Fruit fly (Drosophila melanogaster) whole organism, embryonic: Measurements from ENCODE around the gene CG7011.

ENCODE experiments used
- Ada2b ChIP-seq: fragments of 200-800 bp; sonication (Bioruptor generic); IDR thresholded peaks from 2 replicates; pipeline ENCODE4 v1.3.6; 2022; ENCODE audit warnings: missing biosample characterization, missing genetic modification characterization
- Awh ChIP-seq: fragments of 200-800 bp; sonication (Bioruptor generic); IDR thresholded peaks from 2 replicates; pipeline ENCODE4, ENCODE4 v1.3.6; 2022; ENCODE audit warnings: missing biosample characterization, missing genetic modification characterization
- Bteb2 ChIP-seq: fragments of 200-800 bp; sonication (Bioruptor generic); optimal IDR thresholded peaks from 2 replicates; lab custom pipeline; 2016; ENCODE audit warnings: missing biosample characterization, missing genetic modification characterization
- CG10543 ChIP-seq: fragments of 200-800 bp; sonication (Bioruptor generic); optimal IDR thresholded peaks from 3 replicates; lab custom pipeline; 2017; ENCODE audit warnings: missing biosample characterization, mild to moderate bottlenecking, missing genetic modification characterization, moderate library complexity
- CG10979 ChIP-seq: fragments of 200-800 bp; sonication (Bioruptor generic); optimal IDR thresholded peaks from 2 replicates; lab custom pipeline; 2018; ENCODE audit warnings: missing biosample characterization, mild to moderate bottlenecking, missing genetic modification characterization, moderate library complexity
- CG13296 ChIP-seq: fragments of 200-800 bp; sonication (Bioruptor generic); optimal IDR thresholded peaks from 3 replicates; lab custom pipeline; 2018; ENCODE audit warnings: missing biosample characterization, mild to moderate bottlenecking, missing genetic modification characterization
- CG14667 ChIP-seq: fragments of 200-800 bp; sonication (Bioruptor generic); IDR thresholded peaks from 2 replicates; pipeline ENCODE4 v1.3.6; 2022; ENCODE audit warnings: missing biosample characterization, missing genetic modification characterization
- CG16779 ChIP-seq: fragments of 200-800 bp; sonication (Bioruptor generic); IDR thresholded peaks from 2 replicates; pipeline ENCODE4 v1.3.6; 2022; ENCODE audit warnings: missing biosample characterization, missing genetic modification characterization
- CG17612 ChIP-seq: fragments of 200-800 bp; sonication (Bioruptor generic); IDR thresholded peaks from 2 replicates; pipeline ENCODE4 v1.3.6; 2022; ENCODE audit warnings: missing biosample characterization, missing genetic modification characterization
- CG17912 ChIP-seq: fragments of 200-800 bp; sonication (Bioruptor generic); optimal IDR thresholded peaks from 2 replicates; lab custom pipeline; 2018; ENCODE audit warnings: missing biosample characterization, mild to moderate bottlenecking, missing genetic modification characterization
- CG18011 ChIP-seq: fragments of 200-800 bp; sonication (Bioruptor generic); optimal IDR thresholded peaks from 2 replicates; lab custom pipeline; 2017; ENCODE audit warnings: missing biosample characterization, missing genetic modification characterization, mild to moderate bottlenecking, moderate library complexity, missing genotype
- CG18476 ChIP-seq: fragments of 200-800 bp; sonication (Bioruptor generic); optimal IDR thresholded peaks from 2 replicates; lab custom pipeline; 2016; ENCODE audit warnings: missing biosample characterization, mild to moderate bottlenecking, missing genetic modification characterization
- CG2116 ChIP-seq: fragments of 200-800 bp; sonication (Bioruptor generic); optimal IDR thresholded peaks from 3 replicates; lab custom pipeline; 2018; ENCODE audit warnings: missing biosample characterization, mild to moderate bottlenecking, missing genetic modification characterization
- CG33557 ChIP-seq: fragments of 200-800 bp; sonication (Bioruptor generic); optimal IDR thresholded peaks from 2 replicates; lab custom pipeline; 2019; ENCODE audit warnings: missing biosample characterization, mild to moderate bottlenecking, missing genetic modification characterization, moderate library complexity
- CG3838 ChIP-seq: fragments of 200-800 bp; sonication (Bioruptor generic); optimal IDR thresholded peaks from 3 replicates; lab custom pipeline; 2016; ENCODE audit warnings: missing biosample characterization, missing genetic modification characterization
- CG4328 ChIP-seq: fragments of 200-800 bp; sonication (Bioruptor generic); optimal IDR thresholded peaks from 3 replicates; lab custom pipeline; 2017; ENCODE audit warnings: missing biosample characterization, missing genetic modification reagents, missing genetic modification characterization
- CG4617 ChIP-seq: fragments of 200-800 bp; sonication (Bioruptor generic); optimal IDR thresholded peaks from 3 replicates; lab custom pipeline; 2016; ENCODE audit warnings: missing biosample characterization, missing genetic modification characterization, borderline replicate concordance
- CG6272 ChIP-seq: fragments of 200-800 bp; sonication (Bioruptor generic); IDR thresholded peaks from 2 replicates; pipeline ENCODE4 v1.3.6; 2022; ENCODE audit warnings: missing biosample characterization, missing genetic modification characterization
- CG7928 ChIP-seq: fragments of 200-800 bp; sonication (Bioruptor generic); optimal IDR thresholded peaks from 2 replicates; lab custom pipeline; 2017; ENCODE audit warnings: missing biosample characterization, mild to moderate bottlenecking, missing genetic modification characterization
- CG8290 ChIP-seq, 3 experiments: fragments of 200-800 bp; sonication (Bioruptor generic); optimal IDR thresholded peaks; 2 replicates each; lab custom pipeline; 2016 to 2019; ENCODE audit warnings: missing biosample characterization in 3 of 3, missing genetic modification characterization in 3 of 3, mild to moderate bottlenecking in 2 of 3, moderate library complexity in 1 of 3
- CG9876 ChIP-seq: fragments of 200-800 bp; sonication (Bioruptor generic); optimal IDR thresholded peaks from 2 replicates; lab custom pipeline; 2016; ENCODE audit warnings: missing biosample characterization, missing genetic modification characterization
- Dbx ChIP-seq: fragments of 200-800 bp; sonication (Bioruptor generic); IDR thresholded peaks from 3 replicates; pipeline ENCODE4 v1.3.6; 2022; ENCODE audit warnings: missing biosample characterization, missing genetic modification characterization
- Dref ChIP-seq: fragments of 200-800 bp; sonication (Bioruptor generic); IDR thresholded peaks from 2 replicates; pipeline ENCODE4 v1.3.6; 2022; ENCODE audit warnings: missing biosample characterization, missing genetic modification characterization
- E2f2 ChIP-seq: fragments of 200-800 bp; sonication (Bioruptor generic); IDR thresholded peaks from 2 replicates; pipeline ENCODE4 v1.3.6; 2022; ENCODE audit warnings: missing biosample characterization, missing genetic modification characterization
- H15 ChIP-seq: fragments of 200-800 bp; sonication (Bioruptor generic); IDR thresholded peaks from 3 replicates; pipeline ENCODE4 v1.3.6; 2022; ENCODE audit warnings: missing biosample characterization, missing genetic modification characterization
- Hey ChIP-seq: fragments of 200-800 bp; sonication (Bioruptor generic); optimal IDR thresholded peaks from 3 replicates; lab custom pipeline; 2018; ENCODE audit warnings: missing biosample characterization, mild to moderate bottlenecking, missing genetic modification characterization
- HmgZ ChIP-seq: fragments of 200-800 bp; sonication (Bioruptor generic); optimal IDR thresholded peaks from 2 replicates; lab custom pipeline; 2018; ENCODE audit warnings: missing biosample characterization, mild to moderate bottlenecking, missing genetic modification characterization
- Hr78 ChIP-seq, 2 experiments: fragments of 200-800 bp in 1 of 2; fragments of >200 bp in 1 of 2; sonication (Bioruptor generic) in 1 of 2; optimal IDR thresholded peaks; 2 replicates each; lab custom pipeline; 2017 to 2019; ENCODE audit warnings: missing biosample characterization in 2 of 2, missing genetic modification characterization in 2 of 2, mild to moderate bottlenecking in 1 of 2, moderate library complexity in 1 of 2
- Lpt ChIP-seq: fragments of >200 bp; optimal IDR thresholded peaks from 2 replicates; lab custom pipeline; 2018; ENCODE audit warnings: missing biosample characterization, missing genetic modification characterization
- Max ChIP-seq: fragments of 200-800 bp; sonication (Bioruptor generic); optimal IDR thresholded peaks from 2 replicates; lab custom pipeline; 2016; ENCODE audit warnings: missing biosample characterization, mild to moderate bottlenecking, missing genetic modification characterization
- Ptx1 ChIP-seq: fragments of 200-800 bp; sonication (Bioruptor generic); IDR thresholded peaks from 2 replicates; pipeline ENCODE4 v1.3.6; 2022; ENCODE audit warnings: missing biosample characterization, missing genetic modification characterization
- bcd ChIP-seq: fragments of 200-800 bp; sonication (Bioruptor generic); optimal IDR thresholded peaks from 2 replicates; lab custom pipeline; 2017; ENCODE audit warnings: missing biosample characterization, mild to moderate bottlenecking, missing genetic modification characterization
- crp ChIP-seq, 2 experiments: fragments of 200-800 bp; sonication (Bioruptor generic); optimal IDR thresholded peaks; 2 replicates in 1 of 2; 3 replicates in 1 of 2; lab custom pipeline; 2017; ENCODE audit warnings: missing biosample characterization in 2 of 2, missing genetic modification characterization in 2 of 2, mild to moderate bottlenecking in 1 of 2, moderate library complexity in 1 of 2
- cwo ChIP-seq: fragments of 200-800 bp; sonication (Bioruptor generic); optimal IDR thresholded peaks from 3 replicates; lab custom pipeline; 2017; ENCODE audit warnings: missing biosample characterization, missing genetic modification characterization, mild to moderate bottlenecking, moderate library complexity, missing genetic modification reagents
- dan ChIP-seq: fragments of 200-800 bp; sonication (Bioruptor generic); IDR thresholded peaks from 2 replicates; pipeline ENCODE4 v1.3.6; 2022; ENCODE audit warnings: missing biosample characterization, missing genetic modification characterization
- dmrt11E ChIP-seq: fragments of 200-800 bp; sonication (Bioruptor generic); optimal IDR thresholded peaks from 3 replicates; lab custom pipeline; 2018; ENCODE audit warnings: missing biosample characterization, mild to moderate bottlenecking, missing genetic modification characterization, moderate library complexity
- fd96Cb ChIP-seq: fragments of 200-800 bp; sonication (Bioruptor generic); optimal IDR thresholded peaks from 2 replicates; lab custom pipeline; 2018; ENCODE audit warnings: missing biosample characterization, mild to moderate bottlenecking, missing genetic modification characterization, moderate library complexity
- fu2 ChIP-seq: fragments of 200-800 bp; sonication (Bioruptor generic); optimal IDR thresholded peaks from 2 replicates; lab custom pipeline; 2016; ENCODE audit warnings: missing biosample characterization, missing genetic modification characterization
- gsb ChIP-seq: fragments of 200-800 bp; sonication (Bioruptor generic); IDR thresholded peaks from 2 replicates; pipeline ENCODE4 v1.3.6; 2022; ENCODE audit warnings: missing biosample characterization, missing genetic modification characterization
- ham ChIP-seq: fragments of 200-800 bp; sonication (Bioruptor generic); IDR thresholded peaks from 2 replicates; pipeline ENCODE4 v1.3.6; 2022; ENCODE audit warnings: missing biosample characterization, missing genetic modification characterization
- ind ChIP-seq: fragments of 200-800 bp; sonication (Bioruptor generic); optimal IDR thresholded peaks from 3 replicates; lab custom pipeline; 2016; ENCODE audit warnings: missing biosample characterization, missing genetic modification characterization
- lab ChIP-seq: fragments of 200-800 bp; sonication (Bioruptor generic); optimal IDR thresholded peaks from 3 replicates; lab custom pipeline; 2017; ENCODE audit warnings: missing biosample characterization, missing genetic modification characterization, mild to moderate bottlenecking, moderate library complexity, missing genetic modification reagents
- lmd ChIP-seq: fragments of 200-800 bp; sonication (Bioruptor generic); IDR thresholded peaks from 2 replicates; pipeline ENCODE4 v1.3.6; 2022; ENCODE audit warnings: missing biosample characterization, missing genetic modification characterization
- maf-S ChIP-seq: fragments of 200-800 bp; sonication (Bioruptor generic); optimal IDR thresholded peaks from 2 replicates; lab custom pipeline; 2016; ENCODE audit warnings: missing biosample characterization, missing genetic modification characterization
- peb ChIP-seq: fragments of 200-800 bp; sonication (Bioruptor generic); IDR thresholded peaks from 2 replicates; pipeline ENCODE4 v1.3.6; 2022; ENCODE audit warnings: missing biosample characterization, missing genetic modification characterization
- pum ChIP-seq: fragments of 200-800 bp; sonication (Bioruptor generic); optimal IDR thresholded peaks from 2 replicates; lab custom pipeline; 2016; ENCODE audit warnings: missing biosample characterization, missing genetic modification characterization
- salm ChIP-seq: fragments of 200-800 bp; sonication (Bioruptor generic); optimal IDR thresholded peaks from 2 replicates; lab custom pipeline; 2018; ENCODE audit warnings: missing biosample characterization, mild to moderate bottlenecking, missing genetic modification characterization
- sisA ChIP-seq: fragments of 200-800 bp; sonication (Bioruptor generic); IDR thresholded peaks from 2 replicates; pipeline ENCODE4 v1.3.6; 2022; ENCODE audit warnings: missing biosample characterization, missing genetic modification characterization
- sob ChIP-seq: fragments of 200-800 bp; sonication (Bioruptor generic); IDR thresholded peaks from 2 replicates; pipeline ENCODE4 v1.3.6; 2022; ENCODE audit warnings: missing biosample characterization, missing genetic modification characterization
- trh ChIP-seq: fragments of 200-800 bp; sonication (Bioruptor generic); optimal IDR thresholded peaks from 2 replicates; lab custom pipeline; 2016; ENCODE audit warnings: missing biosample characterization, missing genetic modification characterization
- wdn ChIP-seq: fragments of 200-800 bp; sonication (Bioruptor generic); IDR thresholded peaks from 2 replicates; pipeline ENCODE4 v1.3.6; 2022; ENCODE audit warnings: missing biosample characterization, missing genetic modification characterization

CG7011 gene

DNA sequence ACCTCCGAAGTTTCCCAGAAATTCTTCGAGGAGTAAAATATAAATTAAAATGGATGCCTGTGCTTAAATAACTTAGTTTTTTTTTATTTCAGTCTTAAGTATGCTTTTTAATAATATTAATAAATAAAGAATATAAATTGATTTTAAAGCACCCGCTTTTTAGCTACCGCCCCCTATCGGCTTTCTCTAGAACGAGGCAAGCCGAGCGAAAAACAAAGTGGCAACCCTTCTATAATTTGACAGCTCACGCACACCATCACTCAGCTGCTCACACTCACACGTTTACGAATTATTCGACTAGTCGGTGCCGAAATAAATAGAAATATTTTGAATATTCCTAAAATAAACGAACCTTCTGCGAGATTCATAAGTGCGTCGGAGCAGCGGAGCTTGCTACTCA, 1.9 kb downstream of the CG7011 start, which contains the start of gene CG6878 (continued):
- no peak for TF ChIP-seq CG9876 (GFP tag; lab: Kevin White, UChicago)
- no peak for TF ChIP-seq H15 (GFP tag; lab: Robert Waterston, UW)
- TF ChIP-seq sob: no peak
- no peak for TF ChIP-seq CG3838
- peak; percentile 3 for TF ChIP-seq Max (GFP tag; lab: Kevin White, UChicago)
- TF ChIP-seq trh (GFP tag; lab: Kevin White, UChicago): no peak
- no peak for TF ChIP-seq Awh
- TF ChIP-seq CG17912 (GFP tag; lab: Kevin White, UChicago): peak; percentile 68
- TF ChIP-seq fd96Cb (tag; lab: Kevin White, UChicago): no peak
- peak; percentile 67 for TF ChIP-seq CG4617 (GFP tag; lab: Kevin White, UChicago)
- TF ChIP-seq CG10979 (tag; lab: Kevin White, UChicago): peak; percentile 8
- TF ChIP-seq Dref (GFP tag; lab: Robert Waterston, UW): 0 out of 2 replicates have a peak, but pooled peaks have one; percentile 32
- TF ChIP-seq CG18011 (GFP tag; lab: Kevin White, UChicago): no peak
- TF ChIP-seq fu2 (GFP tag; lab: Kevin White, UChicago): no peak
- no peak for TF ChIP-seq Bteb2 (GFP tag; lab: Kevin White, UChicago)
- peak; percentile 42 for TF ChIP-seq CG2116 (GFP tag; lab: Kevin White, UChicago)
- TF ChIP-seq maf-S (GFP tag; lab: Kevin White, UChicago): no peak
- TF ChIP-seq bcd (GFP tag; lab: Kevin White, UChicago): peak; percentile 8
- no peak for TF ChIP-seq CG8290 (GFP tag; optimal IDR thresholded peaks at IDR 0.05; lab: Kevin White, UChicago)
- TF ChIP-seq CG8290 (tag; optimal IDR thresholded peaks at IDR 0.05; lab: Kevin White, UChicago): no peak
- TF ChIP-seq Hey (tag; lab: Kevin White, UChicago): no peak
- no peak for TF ChIP-seq CG6272 (GFP tag; lab: Robert Waterston, UW)
- no peak for TF ChIP-seq CG7928
- TF ChIP-seq lmd (GFP tag; lab: Robert Waterston, UW): no peak
- TF ChIP-seq CG14667 (GFP tag; lab: Robert Waterston, UW): no peak
- TF ChIP-seq lab (GFP tag; lab: Kevin White, UChicago): no peak
- TF ChIP-seq pum (GFP tag; lab: Kevin White, UChicago): no peak
- no peak for TF ChIP-seq salm
- TF ChIP-seq ind (GFP tag; lab: Kevin White, UChicago): no peak
- no peak for TF ChIP-seq CG16779
- TF ChIP-seq E2f2 (GFP tag; lab: Robert Waterston, UW): peak; percentile 97
- TF ChIP-seq HmgZ: peak; percentile 69
- peak; percentile 14 for TF ChIP-seq CG33557 (GFP tag; lab: Kevin White, UChicago)
- TF ChIP-seq Dbx: 0 out of 3 replicates have a peak, but pooled peaks have one; percentile 31
- peak; percentile 5 for TF ChIP-seq CG13296 (GFP tag; lab: Kevin White, UChicago)
- TF ChIP-seq Lpt (GFP tag; lab: Kevin White, UChicago): no peak
- no peak for TF ChIP-seq dan
- no peak for TF ChIP-seq wdn (GFP tag; lab: Robert Waterston, UW)
- no peak for TF ChIP-seq CG18476 (GFP tag; lab: Kevin White, UChicago)
- no peak for TF ChIP-seq Ptx1 (GFP tag; lab: Robert Waterston, UW)
- no peak for TF ChIP-seq CG10543 (GFP tag; lab: Kevin White, UChicago)
- no peak for TF ChIP-seq CG17612
- TF ChIP-seq peb (GFP tag; lab: Robert Waterston, UW): no peak
- no peak for TF ChIP-seq gsb
- TF ChIP-seq CG4328 (GFP tag; lab: Kevin White, UChicago): no peak
- no peak for TF ChIP-seq Ada2b (GFP tag; lab: Robert Waterston, UW)
- no peak for TF ChIP-seq cwo (GFP tag; lab: Kevin White, UChicago)
- no peak for TF ChIP-seq ham
- no peak for TF ChIP-seq dmrt11E
- no peak; the same call in 1 of the 2 replicates for TF ChIP-seq sisA (GFP tag; lab: Robert Waterston, UW)
- TF ChIP-seq crp (GFP tag; optimal IDR thresholded peaks at IDR 0.05; lab: Kevin White, UChicago): peak in 1 of 2 experiments; percentile 76
- TF ChIP-seq Hr78 (GFP tag; optimal IDR thresholded peaks at IDR 0.05; lab: Kevin White, UChicago): no peak
